Worm (Caenorhabditis elegans) whole organism, L3 larva: ENCODE data around the gene C44B7.11.

Source experiments
- egl-27 ChIP-seq: sonication (generic microtip); optimal IDR thresholded peaks from 4 replicates; lab custom pipeline; 2017; ENCODE audit warnings: missing biosample characterization, missing genetic modification reagents, missing genetic modification characterization
- eor-1 ChIP-seq, 2 experiments: fragments of 150-350 bp; optimal IDR thresholded peaks; 2 replicates each; lab custom pipeline; 2014 to 2018; ENCODE audit warnings: missing biosample characterization in 2 of 2, missing genetic modification characterization in 2 of 2
- fos-1 ChIP-seq: fragments of 150-350 bp; optimal IDR thresholded peaks from 2 replicates; lab custom pipeline; 2014; ENCODE audit warnings: missing biosample characterization, missing genetic modification characterization
- nhr-12 ChIP-seq: fragments of 150-350 bp; optimal IDR thresholded peaks from 2 replicates; lab custom pipeline; 2014; ENCODE audit warnings: missing biosample characterization, missing genetic modification characterization
- nhr-237 ChIP-seq: fragments of 150-350 bp; optimal IDR thresholded peaks from 2 replicates; lab custom pipeline; 2014; ENCODE audit warnings: missing biosample characterization, missing genetic modification characterization
- nhr-77 ChIP-seq: fragments of 150-350 bp; optimal IDR thresholded peaks from 2 replicates; lab custom pipeline; 2014; ENCODE audit warnings: missing biosample characterization, missing genetic modification characterization
- skn-1 ChIP-seq: fragments of 150-350 bp; optimal IDR thresholded peaks from 2 replicates; lab custom pipeline; 2014; ENCODE audit warnings: missing biosample characterization, missing genetic modification characterization
- snpc-4 ChIP-seq: fragments of 150-350 bp; optimal IDR thresholded peaks from 2 replicates; lab custom pipeline; 2014; ENCODE audit warnings: missing biosample characterization, missing genetic modification characterization
- unc-39 ChIP-seq: sonication (generic microtip); optimal IDR thresholded peaks from 4 replicates; lab custom pipeline; 2017; ENCODE audit warnings: missing biosample characterization, missing genetic modification characterization
- unc-62 ChIP-seq: fragments of 150-350 bp; sonication (generic microtip); optimal IDR thresholded peaks from 4 replicates; lab custom pipeline; 2014; ENCODE audit warnings: missing biosample characterization, missing genetic modification reagents, missing genetic modification characterization
- zag-1 ChIP-seq: fragments of 150-350 bp; optimal IDR thresholded peaks from 2 replicates; lab custom pipeline; 2014; ENCODE audit warnings: missing biosample characterization, missing genetic modification characterization

- TF ChIP-seq nhr-77 (tag; lab: Kevin White, UChicago) (no peak), nhr-237 (tag; lab: Kevin White, UChicago) (no peak), zag-1 (tag; lab: Kevin White, UChicago) (no peak), unc-62 (GFP tag; lab: Kevin White, UChicago) (no peak), eor-1 (tag; optimal IDR thresholded peaks at IDR 0.05; lab: Kevin White, UChicago) (no peak), skn-1 (tag; lab: Kevin White, UChicago) (no peak), egl-27 (tag; lab: Kevin White, UChicago) (no peak), fos-1 (no peak), nhr-12 (tag; lab: Kevin White, UChicago) (no peak), snpc-4 (tag; lab: Kevin White, UChicago) (no peak), unc-39 (tag; lab: Kevin White, UChicago) (no peak)
Observed at ce11 chrII:6909568-6910122, 12.3 kb upstream of the C44B7.11 start, which contains the start of gene asm-1.
